Worm (Caenorhabditis elegans): ENCODE data around the gene pha-4.

ce11 chrV:20744290-20744837 is 8.5 kb upstream of the pha-4 start, which contains the start of gene dnj-25:
- TF ChIP-seq hmg-4 (GFP tag; optimal IDR thresholded peaks at IDR 0.05): no peak
- no peak for TF ChIP-seq B0310.2 (tag; optimal IDR thresholded peaks at IDR 0.05)
- TF ChIP-seq flt-1 (GFP tag; IDR thresholded peaks at IDR 0.05): no peak
- TF ChIP-seq tbx-11 (GFP tag; IDR thresholded peaks at IDR 0.05): no peak
- no peak for TF ChIP-seq ets-7 (tag; optimal IDR thresholded peaks at IDR 0.05)
- TF ChIP-seq ama-1 (optimal IDR thresholded peaks at IDR 0.05): no peak
- TF ChIP-seq aly-1 (tag; optimal IDR thresholded peaks at IDR 0.05): no peak
- no peak for TF ChIP-seq hmbx-1 (tag; optimal IDR thresholded peaks at IDR 0.05)
- TF ChIP-seq tbx-37 (GFP tag; conservative IDR thresholded peaks at IDR 0.05): no peak
- no peak for TF ChIP-seq ceh-13 (GFP tag; optimal IDR thresholded peaks at IDR 0.05)
